Fruit fly (Drosophila melanogaster) whole organism, prepupa: Measurements from ENCODE around the gene rdgB.

Experiments
- Blimp-1 ChIP-seq: fragments of 200-800 bp; sonication (Bioruptor generic); optimal IDR thresholded peaks from 3 replicates; lab custom pipeline; 2017; ENCODE audit warnings: missing biosample characterization, missing genetic modification characterization, mild to moderate bottlenecking, moderate library complexity, missing genetic modification reagents
- CG10631 ChIP-seq: fragments of 200-800 bp; sonication (Bioruptor generic); optimal IDR thresholded peaks from 2 replicates; lab custom pipeline; 2016; ENCODE audit warnings: missing biosample characterization, missing genetic modification characterization
- CG10669 ChIP-seq: fragments of 200-800 bp; sonication (Bioruptor generic); optimal IDR thresholded peaks from 3 replicates; lab custom pipeline; 2018; ENCODE audit warnings: missing biosample characterization, mild to moderate bottlenecking, missing genetic modification characterization, moderate library complexity
- CG11294 ChIP-seq: fragments of 200-800 bp; sonication (Bioruptor generic); IDR thresholded peaks from 2 replicates; pipeline ENCODE4 v1.3.6; 2022; ENCODE audit warnings: missing biosample characterization, missing genetic modification characterization
- CG11762 ChIP-seq: fragments of 200-800 bp; sonication (Bioruptor generic); optimal IDR thresholded peaks from 3 replicates; lab custom pipeline; 2016; ENCODE audit warnings: missing biosample characterization, missing genetic modification characterization; ENCODE audit not compliant: insufficient read depth
- CG15336 ChIP-seq: fragments of 200-800 bp; sonication (Bioruptor generic); IDR thresholded peaks from 2 replicates; pipeline ENCODE4 v1.3.6; 2022; ENCODE audit warnings: missing biosample characterization, missing genetic modification characterization
- CG1621 ChIP-seq: fragments of 200-800 bp; sonication (Bioruptor generic); optimal IDR thresholded peaks from 3 replicates; lab custom pipeline; 2018; ENCODE audit warnings: missing biosample characterization, mild to moderate bottlenecking, missing genetic modification characterization
- CG16779 ChIP-seq: fragments of 200-800 bp; sonication (Bioruptor generic); optimal IDR thresholded peaks from 3 replicates; lab custom pipeline; 2017; ENCODE audit warnings: missing biosample characterization, mild to moderate bottlenecking, missing genetic modification characterization
- CG3032 ChIP-seq: fragments of 200-800 bp; optimal IDR thresholded peaks from 2 replicates; lab custom pipeline; 2019; ENCODE audit warnings: missing biosample characterization, mild to moderate bottlenecking, missing genetic modification characterization, moderate library complexity
- CG32006 ChIP-seq: fragments of 200-800 bp; sonication (Bioruptor generic); optimal IDR thresholded peaks from 3 replicates; lab custom pipeline; 2017; ENCODE audit warnings: missing biosample characterization, mild to moderate bottlenecking, missing genetic modification characterization
- CG3919 ChIP-seq: fragments of 200-800 bp; sonication (Bioruptor generic); optimal IDR thresholded peaks from 3 replicates; lab custom pipeline; 2016; ENCODE audit warnings: missing biosample characterization, missing genetic modification characterization
- CG6276 ChIP-seq: fragments of 200-800 bp; sonication (Bioruptor generic); optimal IDR thresholded peaks from 2 replicates; lab custom pipeline; 2017; ENCODE audit warnings: missing biosample characterization, mild to moderate bottlenecking, missing genetic modification characterization
- CG6792 ChIP-seq: fragments of 200-800 bp; sonication (Bioruptor generic); optimal IDR thresholded peaks from 3 replicates; lab custom pipeline; 2016; ENCODE audit warnings: missing biosample characterization, missing genetic modification characterization
- CG7368 ChIP-seq: fragments of 200-800 bp; sonication (Bioruptor generic); optimal IDR thresholded peaks from 3 replicates; lab custom pipeline; 2016; ENCODE audit warnings: missing biosample characterization, missing genetic modification characterization
- CG8119 ChIP-seq: fragments of 200-800 bp; sonication (Bioruptor generic); IDR thresholded peaks from 3 replicates; pipeline ENCODE4 v1.3.6; 2022; ENCODE audit warnings: missing biosample characterization, missing genetic modification characterization
- CG8319 ChIP-seq: fragments of 200-800 bp; sonication (Bioruptor generic); optimal IDR thresholded peaks from 3 replicates; lab custom pipeline; 2016; ENCODE audit warnings: missing biosample characterization, missing genetic modification characterization
- CG8632 ChIP-seq: fragments of 200-800 bp; sonication (Bioruptor generic); optimal IDR thresholded peaks from 3 replicates; lab custom pipeline; 2016; ENCODE audit warnings: missing biosample characterization, missing genetic modification characterization
- Eip75B ChIP-seq: fragments of 200-800 bp; sonication (Bioruptor generic); optimal IDR thresholded peaks from 3 replicates; lab custom pipeline; 2016; ENCODE audit warnings: missing biosample characterization, missing genetic modification characterization
- Eip78C ChIP-seq: fragments of 200-800 bp; sonication (Bioruptor generic); peaks from one replicate; lab custom pipeline; 2016; ENCODE audit warnings: missing biosample characterization, missing genetic modification characterization
- Eip93F ChIP-seq: fragments of 200-800 bp; sonication (Bioruptor generic); optimal IDR thresholded peaks from 2 replicates; lab custom pipeline; 2016; ENCODE audit warnings: missing biosample characterization, mild to moderate bottlenecking, missing genetic modification characterization
- Ets21C ChIP-seq: fragments of 200-800 bp; sonication (Bioruptor generic); optimal IDR thresholded peaks from 3 replicates; lab custom pipeline; 2016; ENCODE audit warnings: missing biosample characterization, missing genetic modification characterization
- Ets96B ChIP-seq: fragments of 200-800 bp; optimal IDR thresholded peaks from 2 replicates; lab custom pipeline; 2019; ENCODE audit warnings: missing biosample characterization, mild to moderate bottlenecking, missing genetic modification characterization, moderate library complexity
- Hr38 ChIP-seq: sonication (Bioruptor generic); optimal IDR thresholded peaks from 2 replicates; lab custom pipeline; 2016; ENCODE audit warnings: missing biosample characterization, missing genetic modification characterization
- Hr4 ChIP-seq: fragments of 200-800 bp; sonication (Bioruptor generic); optimal IDR thresholded peaks from 3 replicates; lab custom pipeline; 2016; ENCODE audit warnings: missing biosample characterization, missing genetic modification characterization
- Met ChIP-seq: fragments of 200-800 bp; sonication (Bioruptor generic); optimal IDR thresholded peaks from 3 replicates; lab custom pipeline; 2016; ENCODE audit warnings: missing biosample characterization, missing genetic modification characterization
- OdsH ChIP-seq: fragments of 200-800 bp; sonication (Bioruptor generic); optimal IDR thresholded peaks from 3 replicates; lab custom pipeline; 2016; ENCODE audit warnings: missing biosample characterization, missing genetic modification characterization
- Smox ChIP-seq: fragments of 200-800 bp; sonication (Bioruptor generic); optimal IDR thresholded peaks from 3 replicates; lab custom pipeline; 2016; ENCODE audit warnings: missing biosample characterization, missing genetic modification characterization
- Sox14 ChIP-seq: fragments of 200-800 bp; sonication (Bioruptor generic); optimal IDR thresholded peaks from 3 replicates; lab custom pipeline; 2016; ENCODE audit warnings: missing biosample characterization, missing genetic modification characterization
- achi ChIP-seq: fragments of 200-800 bp; sonication (Bioruptor generic); optimal IDR thresholded peaks from 3 replicates; lab custom pipeline; 2016; ENCODE audit warnings: missing biosample characterization, missing genetic modification characterization
- acj6 ChIP-seq: fragments of 200-800 bp; sonication (Bioruptor generic); optimal IDR thresholded peaks from 3 replicates; lab custom pipeline; 2016; ENCODE audit warnings: missing biosample characterization, missing genetic modification characterization
- cyc ChIP-seq: fragments of 200-800 bp; sonication (Bioruptor generic); optimal IDR thresholded peaks from 3 replicates; lab custom pipeline; 2016; ENCODE audit warnings: missing biosample characterization, missing genetic modification characterization
- dsx ChIP-seq: fragments of 200-800 bp; optimal IDR thresholded peaks from 3 replicates; lab custom pipeline; 2019; ENCODE audit warnings: missing biosample characterization, mild to moderate bottlenecking, missing genetic modification characterization, moderate library complexity; ENCODE audit not compliant: poor library complexity, severe bottlenecking
- eg ChIP-seq: fragments of 200-800 bp; sonication (Bioruptor generic); IDR thresholded peaks from 3 replicates; pipeline ENCODE4 v1.3.6; 2022; ENCODE audit warnings: missing biosample characterization, missing genetic modification characterization
- esn ChIP-seq: fragments of 200-800 bp; sonication (Bioruptor generic); optimal IDR thresholded peaks from 2 replicates; lab custom pipeline; 2016; ENCODE audit warnings: missing biosample characterization, mild to moderate bottlenecking, missing genetic modification characterization, moderate library complexity
- fd59A ChIP-seq: fragments of 200-800 bp; sonication (Bioruptor generic); optimal IDR thresholded peaks from 2 replicates; lab custom pipeline; 2017; ENCODE audit warnings: missing biosample characterization, mild to moderate bottlenecking, missing genetic modification characterization, missing genetic modification reagents
- fd85E ChIP-seq: fragments of 200-800 bp; sonication (Bioruptor generic); optimal IDR thresholded peaks from 3 replicates; lab custom pipeline; 2016; ENCODE audit warnings: missing biosample characterization, missing genetic modification characterization
- fkh ChIP-seq: fragments of 200-800 bp; sonication (Bioruptor generic); optimal IDR thresholded peaks from 3 replicates; lab custom pipeline; 2017; ENCODE audit warnings: missing biosample characterization, mild to moderate bottlenecking, missing genetic modification characterization, moderate library complexity
- lz ChIP-seq: fragments of 200-800 bp; sonication (Bioruptor generic); optimal IDR thresholded peaks from 3 replicates; lab custom pipeline; 2016; ENCODE audit warnings: missing biosample characterization, missing genetic modification characterization
- pdm3 ChIP-seq: fragments of 200-800 bp; sonication (Bioruptor generic); optimal IDR thresholded peaks from 3 replicates; lab custom pipeline; 2016; ENCODE audit warnings: missing biosample characterization, missing genetic modification characterization
- spab ChIP-seq: fragments of 200-800 bp; sonication (Bioruptor generic); optimal IDR thresholded peaks from 2 replicates; lab custom pipeline; 2017; ENCODE audit warnings: missing biosample characterization, mild to moderate bottlenecking, missing genetic modification characterization, missing genetic modification reagents
- svp ChIP-seq: fragments of 200-800 bp; sonication (Bioruptor generic); peaks from one replicate; lab custom pipeline; 2016; ENCODE audit warnings: missing biosample characterization, missing genetic modification characterization
- topi ChIP-seq: fragments of 200-800 bp; sonication (Bioruptor generic); optimal IDR thresholded peaks from 3 replicates; lab custom pipeline; 2016; ENCODE audit warnings: missing biosample characterization, missing genetic modification characterization

The rdgB gene

DNA sequence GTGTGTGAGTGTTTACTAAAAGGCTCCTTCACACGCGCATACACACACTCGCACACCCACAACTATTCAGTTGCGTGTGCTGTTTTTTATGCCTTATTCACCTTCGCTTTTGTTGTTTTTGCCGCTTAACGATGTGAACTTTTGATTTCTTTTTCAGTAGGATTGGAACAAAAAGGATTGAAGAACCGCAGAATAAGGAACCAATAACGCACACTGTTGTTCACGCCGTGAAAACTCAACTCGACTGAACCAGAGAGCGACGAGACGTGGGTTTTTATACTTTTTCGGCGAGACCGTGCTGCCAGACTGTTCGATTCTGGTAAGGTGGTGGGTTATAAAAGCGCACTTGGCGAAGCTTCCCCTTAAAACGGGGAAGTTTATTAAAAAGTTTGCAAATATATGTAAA lies 7.4 kb upstream of the rdgB start, which contains the start of gene Pdcd4 (continued):
- TF ChIP-seq CG8319 (GFP tag; lab: Kevin White, UChicago) (no peak), CG7368 (peak; percentile 31), Ets21C (GFP tag; lab: Kevin White, UChicago) (no peak), Eip93F (GFP tag; lab: Kevin White, UChicago) (no peak), CG1621 (peak; percentile 77), cyc (GFP tag; lab: Kevin White, UChicago) (peak; percentile 12), CG11762 (no peak), fd85E (no peak), Blimp-1 (GFP tag; lab: Kevin White, UChicago) (peak; percentile 66), Sox14 (GFP tag; lab: Kevin White, UChicago) (peak; percentile 50), CG8119 (GFP tag; lab: Robert Waterston, UW) (no peak), Hr4 (GFP tag; lab: Kevin White, UChicago) (no peak), CG16779 (tag; lab: Kevin White, UChicago) (peak; percentile 61)

DNA sequence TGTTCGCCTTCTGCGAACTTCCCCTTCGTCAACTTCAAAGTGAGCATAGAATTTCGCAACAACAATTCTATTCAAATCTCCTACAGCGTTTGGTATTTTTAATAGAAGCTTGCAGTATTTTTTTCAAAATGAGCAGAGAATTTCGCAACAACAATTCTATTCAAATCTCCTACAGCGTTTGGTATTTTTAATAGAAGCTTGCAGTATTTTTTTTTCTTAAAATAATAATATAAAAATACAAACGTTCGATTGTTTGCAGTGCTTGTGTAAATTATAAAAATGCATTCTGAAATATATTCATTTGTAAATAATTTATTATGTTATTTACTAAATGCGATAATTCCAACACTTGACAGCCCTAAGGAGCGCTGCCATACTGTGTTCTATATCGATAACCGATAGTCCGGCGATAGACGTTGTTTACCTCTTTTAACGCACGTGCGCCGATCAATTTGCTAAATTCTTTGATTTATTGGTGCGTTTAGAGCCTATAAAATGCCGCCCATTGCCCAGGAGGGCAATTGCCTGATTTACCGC lies 5.7 kb upstream of the rdgB start, which contains the start of the genes CG32625 and Rtc1:
TSS of gene CG32625 (minus strand) at position 51 of the 537 bp plus-strand sequence.
TSS of gene Rtc1 (plus strand) at position 404 of the 537 bp plus-strand sequence.
- TF ChIP-seq CG10631 (peak; percentile 35), spab (GFP tag; lab: Kevin White, UChicago) (no peak), CG32006 (GFP tag; lab: Kevin White, UChicago) (peak; percentile 1), pdm3 (GFP tag; lab: Kevin White, UChicago) (peak; percentile 28), Met (GFP tag; lab: Kevin White, UChicago) (peak; percentile 41), topi (GFP tag; lab: Kevin White, UChicago) (peak; percentile 19), esn (GFP tag; lab: Kevin White, UChicago) (peak; percentile 27), Smox (GFP tag; lab: Kevin White, UChicago) (peak; percentile 44), fd59A (GFP tag; lab: Kevin White, UChicago) (no peak), dsx (no peak), svp (GFP tag; lab: Kevin White, UChicago) (peak; percentile 55), CG1621 (no peak), eg (peak; percentile 43; the same call in 1 of the 3 replicates), acj6 (GFP tag; lab: Kevin White, UChicago) (peak; percentile 38), CG10669 (GFP tag; lab: Kevin White, UChicago) (peak; percentile 8), Ets96B (peak; percentile 13), CG6276 (no peak), Ets21C (GFP tag; lab: Kevin White, UChicago) (no peak), CG8319 (GFP tag; lab: Kevin White, UChicago) (no peak), CG3032 (tag; lab: Kevin White, UChicago) (peak; percentile 22), CG11762 (no peak), OdsH (GFP tag; lab: Kevin White, UChicago) (peak; percentile 46), CG8632 (no peak), achi (peak; percentile 34), Eip75B (GFP tag; lab: Kevin White, UChicago) (no peak), Eip78C (GFP tag; lab: Kevin White, UChicago) (peak; percentile 75), CG16779 (tag; lab: Kevin White, UChicago) (no peak), lz (peak; percentile 18), Hr38 (no peak), CG3919 (GFP tag; lab: Kevin White, UChicago) (peak; percentile 17), CG6792 (GFP tag; lab: Kevin White, UChicago) (peak; percentile 1), CG11294 (GFP tag; lab: Robert Waterston, UW) (no peak), CG8119 (GFP tag; lab: Robert Waterston, UW) (0 out of 3 replicates have a peak, but pooled peaks have one; percentile 21), fkh (peak; percentile 77), CG15336 (GFP tag; lab: Robert Waterston, UW) (peak; percentile 37; the same call in 1 of the 2 replicates), cyc (GFP tag; lab: Kevin White, UChicago) (peak; percentile 8)
